Worm (Caenorhabditis elegans): ENCODE results near the gene gly-8.

Gene gly-8

ce11 chrIII:11660736-11661135 is 35.7 kb downstream of the gly-8 start:
- TF ChIP-seq lin-13 (tag; optimal IDR thresholded peaks at IDR 0.05) (no peak), unc-62 (GFP tag; optimal IDR thresholded peaks at IDR 0.05) (no peak), lsy-2 (tag; optimal IDR thresholded peaks at IDR 0.05) (no peak), mab-5 (tag; optimal IDR thresholded peaks at IDR 0.05) (no peak), drap-1 (GFP tag; optimal IDR thresholded peaks at IDR 0.05) (no peak), sptf-1 (tag; optimal IDR thresholded peaks at IDR 0.05) (no peak), ceh-39 (tag; optimal IDR thresholded peaks at IDR 0.05) (no peak), ces-1 (GFP tag; optimal IDR thresholded peaks at IDR 0.05) (no peak)

- TF ChIP-seq ces-1 (GFP tag; optimal IDR thresholded peaks at IDR 0.05) (peak; percentile 67), ceh-39 (tag; optimal IDR thresholded peaks at IDR 0.05) (no peak)
These were observed 38.4 kb downstream of the gly-8 start for ce11 chrIII:11663400-11663799.

ce11 chrIII:11666819-11667218 is 41.8 kb downstream of the gly-8 start:
- TF ChIP-seq elt-1 (tag; optimal IDR thresholded peaks at IDR 0.05; ENCODE audit: borderline replicate concordance, insufficient read depth) (no peak), blmp-1 (tag; optimal IDR thresholded peaks at IDR 0.05) (peak; percentile 27), ceh-43 (GFP tag; optimal IDR thresholded peaks at IDR 0.05) (no peak), sptf-1 (tag; optimal IDR thresholded peaks at IDR 0.05) (no peak), mls-2 (tag; optimal IDR thresholded peaks at IDR 0.05) (no peak), cnd-1 (tag; optimal IDR thresholded peaks at IDR 0.05) (no peak)

ce11 chrIII:11669008-11669407 is 44.0 kb downstream of the gly-8 start:
- no peak for TF ChIP-seq zip-8 (tag; optimal IDR thresholded peaks at IDR 0.05)
- no peak for TF ChIP-seq cnd-1 (tag; optimal IDR thresholded peaks at IDR 0.05)
- no peak for TF ChIP-seq ham-2 (GFP tag; optimal IDR thresholded peaks at IDR 0.05)
- no peak for TF ChIP-seq mep-1 (tag; optimal IDR thresholded peaks at IDR 0.05)
- no peak for TF ChIP-seq elt-3 (tag; optimal IDR thresholded peaks at IDR 0.05)
- no peak for TF ChIP-seq mls-2 (tag; optimal IDR thresholded peaks at IDR 0.05)
- no peak for TF ChIP-seq unc-120 (tag; optimal IDR thresholded peaks at IDR 0.05; ENCODE audit: poor library complexity, severe bottlenecking)
- no peak for TF ChIP-seq ceh-83 (GFP tag; optimal IDR thresholded peaks at IDR 0.05)
- no peak for TF ChIP-seq nhr-28 (tag; optimal IDR thresholded peaks at IDR 0.05)
- TF ChIP-seq sem-2 (GFP tag; optimal IDR thresholded peaks at IDR 0.05): no peak
- TF ChIP-seq snpc-4 (tag; optimal IDR thresholded peaks at IDR 0.05): no peak
- no peak for TF ChIP-seq unc-39 (tag; optimal IDR thresholded peaks at IDR 0.05)
- TF ChIP-seq drap-1 (GFP tag; optimal IDR thresholded peaks at IDR 0.05): no peak
- TF ChIP-seq ztf-11 (tag; optimal IDR thresholded peaks at IDR 0.05): no peak
- TF ChIP-seq lin-32 (GFP tag; optimal IDR thresholded peaks at IDR 0.05): no peak
- no peak for TF ChIP-seq blmp-1 (tag; optimal IDR thresholded peaks at IDR 0.05)
- no peak for TF ChIP-seq ces-1 (GFP tag; optimal IDR thresholded peaks at IDR 0.05)
- no peak for TF ChIP-seq bed-3 (GFP tag; optimal IDR thresholded peaks at IDR 0.05)
- no peak for TF ChIP-seq hlh-1 (tag; optimal IDR thresholded peaks at IDR 0.05)
- TF ChIP-seq nhr-76 (tag; optimal IDR thresholded peaks at IDR 0.05): no peak
